Worm (Caenorhabditis elegans) whole organism, L1 larva: ENCODE results near the gene F23B2.7.

Experiments
- ces-1 ChIP-seq: fragments of 150-350 bp; optimal IDR thresholded peaks from 2 replicates; lab custom pipeline; 2014; ENCODE audit warnings: missing biosample characterization, missing genetic modification reagents, missing genetic modification characterization
- elt-3 ChIP-seq, 6 experiments: fragments of 150-350 bp in 1 of 6; sonication (generic microtip); optimal IDR thresholded peaks; 2 replicates each; lab custom pipeline; 2017 to 2018; ENCODE audit warnings: missing biosample characterization in 6 of 6, missing genetic modification characterization in 6 of 6, inconsistent platforms in 1 of 6
- fkh-10 ChIP-seq: sonication (generic microtip); optimal IDR thresholded peaks from 2 replicates; lab custom pipeline; 2017; ENCODE audit warnings: missing biosample characterization, missing genetic modification reagents, missing genetic modification characterization
- mep-1 ChIP-seq: fragments of 150-350 bp; optimal IDR thresholded peaks from 2 replicates; lab custom pipeline; 2014; ENCODE audit warnings: missing biosample characterization, missing genetic modification characterization
- skn-1 ChIP-seq: fragments of 150-350 bp; optimal IDR thresholded peaks from 2 replicates; lab custom pipeline; 2014; ENCODE audit warnings: missing biosample characterization, missing genetic modification characterization
- sox-4 ChIP-seq: sonication (generic microtip); optimal IDR thresholded peaks from 2 replicates; lab custom pipeline; 2016; ENCODE audit warnings: missing genetic modification characterization, missing compliant biosample characterization
- ztf-4 ChIP-seq: fragments of 150-350 bp; optimal IDR thresholded peaks from 2 replicates; lab custom pipeline; 2014; ENCODE audit warnings: missing biosample characterization, missing genetic modification characterization

ce11 chrIV:9118348-9118747, 31.9 kb upstream of the F23B2.7 start:
- TF ChIP-seq ztf-4 (tag; lab: Kevin White, UChicago) = no peak
- TF ChIP-seq elt-3 (tag; optimal IDR thresholded peaks at IDR 0.05; lab: Kevin White, UChicago) = no peak
- no peak for TF ChIP-seq skn-1 (tag; lab: Kevin White, UChicago)
- TF ChIP-seq fkh-10 (GFP tag; lab: Kevin White, UChicago) = no peak
- TF ChIP-seq sox-4 = no peak
- TF ChIP-seq ces-1 (GFP tag; lab: Kevin White, UChicago) = no peak
- no peak for TF ChIP-seq mep-1 (tag; lab: Kevin White, UChicago)
